Fruit fly (Drosophila melanogaster) whole organism, embryonic: ENCODE measurements around the gene por.

Experiments used
- CG10543 ChIP-seq: fragments of 200-800 bp; sonication (Bioruptor generic); optimal IDR thresholded peaks from 3 replicates; lab custom pipeline; 2017; ENCODE audit warnings: missing biosample characterization, mild to moderate bottlenecking, missing genetic modification characterization, moderate library complexity
- CG11504 ChIP-seq: fragments of 200-800 bp; sonication (Bioruptor generic); optimal IDR thresholded peaks from 3 replicates; lab custom pipeline; 2019; ENCODE audit warnings: missing biosample characterization, mild to moderate bottlenecking, missing genetic modification characterization, moderate library complexity
- CG11695 ChIP-seq: fragments of 200-800 bp; sonication (Bioruptor generic); IDR thresholded peaks from 3 replicates; pipeline ENCODE4 v1.3.6; 2022; ENCODE audit warnings: missing biosample characterization, missing genetic modification characterization
- CG12299 ChIP-seq: fragments of 200-800 bp; sonication (Bioruptor generic); optimal IDR thresholded peaks from 2 replicates; lab custom pipeline; 2018; ENCODE audit warnings: missing biosample characterization, mild to moderate bottlenecking, missing genetic modification characterization
- CG13287 ChIP-seq: fragments of 200-800 bp; sonication (Bioruptor generic); IDR thresholded peaks from 2 replicates; pipeline ENCODE4 v1.3.6; 2022; ENCODE audit warnings: missing biosample characterization, missing genetic modification characterization; ENCODE audit not compliant: partially characterized antibody
- CG1647 ChIP-seq: fragments of 200-800 bp; sonication (Bioruptor generic); optimal IDR thresholded peaks from 3 replicates; lab custom pipeline; 2016; ENCODE audit warnings: missing biosample characterization, missing genetic modification characterization
- CG16813 ChIP-seq: fragments of 200-800 bp; sonication (Bioruptor generic); IDR thresholded peaks from 3 replicates; pipeline ENCODE4 v1.3.6; 2022; ENCODE audit warnings: missing biosample characterization, missing genetic modification characterization; ENCODE audit not compliant: partially characterized antibody
- CG17361 ChIP-seq: fragments of 200-800 bp; sonication (Bioruptor generic); IDR thresholded peaks from 3 replicates; pipeline ENCODE4 v1.3.6; 2022; ENCODE audit warnings: missing biosample characterization, missing genetic modification characterization
- CG1832 ChIP-seq: fragments of 200-800 bp; sonication (Bioruptor generic); optimal IDR thresholded peaks from 2 replicates; lab custom pipeline; 2017; ENCODE audit warnings: missing biosample characterization, mild to moderate bottlenecking, missing genetic modification characterization, inconsistent platforms
- CG2678 ChIP-seq: fragments of 200-800 bp; sonication (Bioruptor generic); optimal IDR thresholded peaks from 3 replicates; lab custom pipeline; 2019; ENCODE audit warnings: missing biosample characterization, mild to moderate bottlenecking, missing genetic modification characterization, moderate library complexity
- CG30403 ChIP-seq: fragments of 200-800 bp; sonication (Bioruptor generic); optimal IDR thresholded peaks from 3 replicates; lab custom pipeline; 2016; ENCODE audit warnings: missing biosample characterization, missing genetic modification characterization
- CG31441 ChIP-seq: fragments of 200-800 bp; sonication (Bioruptor generic); IDR thresholded peaks from 2 replicates; pipeline ENCODE4 v1.3.6; 2022; ENCODE audit warnings: missing biosample characterization, missing genetic modification characterization
- CG3281 ChIP-seq: fragments of 200-800 bp; sonication (Bioruptor generic); optimal IDR thresholded peaks from 3 replicates; lab custom pipeline; 2017; ENCODE audit warnings: missing biosample characterization, mild to moderate bottlenecking, missing genetic modification characterization
- CG33213 ChIP-seq: fragments of 200-800 bp; sonication (Bioruptor generic); optimal IDR thresholded peaks from 3 replicates; lab custom pipeline; 2016; ENCODE audit warnings: missing biosample characterization, missing genetic modification characterization
- CG34376 ChIP-seq: fragments of 200-800 bp; sonication (Bioruptor generic); optimal IDR thresholded peaks from 2 replicates; lab custom pipeline; 2018; ENCODE audit warnings: missing biosample characterization, mild to moderate bottlenecking, missing genetic modification characterization
- CG3847 ChIP-seq: fragments of 200-800 bp; sonication (Bioruptor generic); IDR thresholded peaks from 2 replicates; pipeline ENCODE4 v1.3.6; 2022; ENCODE audit warnings: missing biosample characterization, missing genetic modification characterization
- CG4282 ChIP-seq: fragments of 200-800 bp; sonication (Bioruptor generic); optimal IDR thresholded peaks from 2 replicates; lab custom pipeline; 2016; ENCODE audit warnings: missing biosample characterization, missing genetic modification characterization
- CG4360 ChIP-seq: fragments of 200-800 bp; sonication (Bioruptor generic); IDR thresholded peaks from 2 replicates; pipeline ENCODE4 v1.3.6; 2022; ENCODE audit warnings: missing biosample characterization, missing genetic modification characterization
- CG6813 ChIP-seq: fragments of 200-800 bp; sonication (Bioruptor generic); optimal IDR thresholded peaks from 2 replicates; lab custom pipeline; 2017; ENCODE audit warnings: missing biosample characterization, missing genetic modification characterization, mild to moderate bottlenecking, moderate library complexity, missing genetic modification reagents
- CG8290 ChIP-seq, 3 experiments: fragments of 200-800 bp; sonication (Bioruptor generic); optimal IDR thresholded peaks; 2 replicates each; lab custom pipeline; 2016 to 2019; ENCODE audit warnings: missing biosample characterization in 3 of 3, missing genetic modification characterization in 3 of 3, mild to moderate bottlenecking in 2 of 3, moderate library complexity in 1 of 3
- CG9727 ChIP-seq: fragments of 200-800 bp; sonication (Bioruptor generic); optimal IDR thresholded peaks from 3 replicates; lab custom pipeline; 2017; ENCODE audit warnings: missing biosample characterization, mild to moderate bottlenecking, missing genetic modification characterization
- Dfd ChIP-seq, 2 experiments: fragments of >200 bp; optimal IDR thresholded peaks; 2 replicates each; lab custom pipeline; 2017; ENCODE audit warnings: missing biosample characterization in 2 of 2, missing genetic modification characterization in 2 of 2
- ERR ChIP-seq: fragments of 200-800 bp; sonication (Bioruptor generic); optimal IDR thresholded peaks from 2 replicates; lab custom pipeline; 2016; ENCODE audit warnings: missing biosample characterization, missing genetic modification characterization
- Fer1 ChIP-seq: fragments of 200-800 bp; sonication (Bioruptor generic); optimal IDR thresholded peaks from 2 replicates; lab custom pipeline; 2017; ENCODE audit warnings: missing biosample characterization, mild to moderate bottlenecking, missing genetic modification characterization
- Gug ChIP-seq: fragments of 200-800 bp; sonication (Bioruptor generic); IDR thresholded peaks from 4 replicates; pipeline ENCODE4 v1.3.6; 2022; ENCODE audit warnings: missing biosample characterization, missing genetic modification characterization
- Hr39 ChIP-seq: fragments of >200 bp; optimal IDR thresholded peaks from 2 replicates; lab custom pipeline; 2017
- Meics ChIP-seq: fragments of 200-800 bp; sonication (Bioruptor generic); optimal IDR thresholded peaks from 2 replicates; lab custom pipeline; 2017; ENCODE audit warnings: missing biosample characterization, mild to moderate bottlenecking, missing genetic modification characterization
- NC2β ChIP-seq: fragments of 200-800 bp; sonication (Bioruptor generic); optimal IDR thresholded peaks from 2 replicates; lab custom pipeline; 2016; ENCODE audit warnings: missing biosample characterization, missing genetic modification characterization
- Oli ChIP-seq: fragments of 200-800 bp; sonication (Bioruptor generic); optimal IDR thresholded peaks from 2 replicates; lab custom pipeline; 2018; ENCODE audit warnings: missing biosample characterization, mild to moderate bottlenecking, missing genetic modification characterization, moderate library complexity
- PHDP ChIP-seq: fragments of 200-800 bp; sonication (Bioruptor generic); optimal IDR thresholded peaks from 3 replicates; lab custom pipeline; 2018; ENCODE audit warnings: missing biosample characterization, mild to moderate bottlenecking, missing genetic modification characterization, moderate library complexity
- Usf ChIP-seq: fragments of 200-800 bp; sonication (Bioruptor generic); optimal IDR thresholded peaks from 2 replicates; lab custom pipeline; 2017; ENCODE audit warnings: missing genotype, missing biosample characterization, missing genetic modification characterization
- ac ChIP-seq: fragments of 200-800 bp; sonication (Bioruptor generic); optimal IDR thresholded peaks from 3 replicates; lab custom pipeline; 2017; ENCODE audit warnings: missing biosample characterization, mild to moderate bottlenecking, missing genetic modification characterization
- bcd ChIP-seq: fragments of 200-800 bp; sonication (Bioruptor generic); optimal IDR thresholded peaks from 2 replicates; lab custom pipeline; 2017; ENCODE audit warnings: missing biosample characterization, mild to moderate bottlenecking, missing genetic modification characterization
- br ChIP-seq: fragments of >200 bp; optimal IDR thresholded peaks from 2 replicates; lab custom pipeline; 2017
- cas ChIP-seq: fragments of 200-800 bp; sonication (Bioruptor generic); IDR thresholded peaks from 2 replicates; pipeline ENCODE4 v1.3.6; 2022; ENCODE audit warnings: missing biosample characterization, missing genetic modification characterization
- chif ChIP-seq, 2 experiments: fragments of 200-800 bp; sonication (Bioruptor generic); optimal IDR thresholded peaks; 3 replicates each; lab custom pipeline; 2016; ENCODE audit warnings: missing biosample characterization in 2 of 2, missing genetic modification characterization in 2 of 2
- esg ChIP-seq: fragments of 200-800 bp; sonication (Bioruptor generic); conservative IDR thresholded peaks from 2 replicates; pipeline ENCODE4 v1.3.6; 2022; ENCODE audit warnings: missing biosample characterization, missing genetic modification characterization
- ftz-f1 ChIP-seq: fragments of 200-800 bp; sonication (Bioruptor generic); optimal IDR thresholded peaks from 2 replicates; lab custom pipeline; 2016; ENCODE audit warnings: missing biosample characterization, missing genetic modification characterization
- grau ChIP-seq: fragments of 200-800 bp; optimal IDR thresholded peaks from 3 replicates; lab custom pipeline; 2019; ENCODE audit warnings: missing biosample characterization, mild to moderate bottlenecking, missing genetic modification characterization, moderate library complexity
- ham ChIP-seq: fragments of 200-800 bp; sonication (Bioruptor generic); IDR thresholded peaks from 2 replicates; pipeline ENCODE4 v1.3.6; 2022; ENCODE audit warnings: missing biosample characterization, missing genetic modification characterization
- ken ChIP-seq: fragments of 200-800 bp; sonication (Bioruptor generic); IDR thresholded peaks from 3 replicates; pipeline ENCODE4 v1.3.6; 2022; ENCODE audit warnings: missing biosample characterization, missing genetic modification characterization
- mam ChIP-seq: fragments of 200-800 bp; sonication (Bioruptor generic); optimal IDR thresholded peaks from 3 replicates; lab custom pipeline; 2016; ENCODE audit warnings: missing biosample characterization, missing genetic modification characterization
- mirr ChIP-seq: fragments of 200-800 bp; sonication (Bioruptor generic); optimal IDR thresholded peaks from 3 replicates; lab custom pipeline; 2018; ENCODE audit warnings: missing biosample characterization, mild to moderate bottlenecking, missing genetic modification characterization
- schlank ChIP-seq: fragments of 200-800 bp; sonication (Bioruptor generic); optimal IDR thresholded peaks from 2 replicates; lab custom pipeline; 2018; ENCODE audit warnings: missing biosample characterization, mild to moderate bottlenecking, missing genetic modification characterization
- slbo ChIP-seq: fragments of 200-800 bp; sonication (Bioruptor generic); IDR thresholded peaks from 2 replicates; pipeline ENCODE4 v1.3.6; 2022; ENCODE audit warnings: missing biosample characterization, missing genetic modification characterization
- sob ChIP-seq: fragments of 200-800 bp; sonication (Bioruptor generic); IDR thresholded peaks from 2 replicates; pipeline ENCODE4 v1.3.6; 2022; ENCODE audit warnings: missing biosample characterization, missing genetic modification characterization
- sr ChIP-seq: fragments of 200-800 bp; sonication (Bioruptor generic); IDR thresholded peaks from 3 replicates; pipeline ENCODE4 v1.3.6; 2022; ENCODE audit warnings: missing biosample characterization, missing genetic modification characterization
- sug ChIP-seq: fragments of 200-800 bp; optimal IDR thresholded peaks from 2 replicates; lab custom pipeline; 2019; ENCODE audit warnings: missing biosample characterization, mild to moderate bottlenecking, missing genetic modification characterization, moderate library complexity
- twi ChIP-seq: fragments of 200-800 bp; optimal IDR thresholded peaks from 2 replicates; lab custom pipeline; 2019; ENCODE audit warnings: missing biosample characterization, mild to moderate bottlenecking, missing genetic modification characterization, moderate library complexity

The por gene

DNA sequence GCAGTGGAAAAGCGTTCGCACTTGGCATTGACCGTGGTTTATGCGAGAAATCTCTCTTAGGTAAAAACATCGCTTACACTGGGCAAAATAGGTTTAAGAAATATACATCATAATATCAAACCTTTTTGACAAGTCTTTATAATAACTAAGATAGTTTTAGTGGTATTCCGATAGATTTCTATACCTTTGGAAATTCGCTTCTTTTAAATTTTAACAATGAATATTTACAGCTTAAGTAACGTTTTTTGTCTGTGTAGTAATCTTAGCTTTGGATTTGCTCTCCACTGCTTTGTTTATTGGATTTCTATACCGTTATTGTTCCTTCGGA is 27.7 kb upstream of the por start (continued):
- TF ChIP-seq esg (peak; percentile 16; the same call in 1 of the 2 replicates), CG8290 (GFP tag; optimal IDR thresholded peaks at IDR 0.05; lab: Kevin White, UChicago) (no peak), CG8290 (tag; optimal IDR thresholded peaks at IDR 0.05; lab: Kevin White, UChicago) (peak in 1 of 2 experiments; percentile 3), CG33213 (GFP tag; lab: Kevin White, UChicago) (no peak), ken (no peak), mam (GFP tag; lab: Kevin White, UChicago) (peak; percentile 12), Usf (GFP tag; lab: Kevin White, UChicago) (no peak), PHDP (tag; lab: Kevin White, UChicago) (peak; percentile 54), CG6813 (GFP tag; lab: Kevin White, UChicago) (peak; percentile 33), cas (GFP tag; lab: Robert Waterston, UW) (no peak), CG3281 (GFP tag; lab: Kevin White, UChicago) (peak; percentile 21), ERR (GFP tag; lab: Kevin White, UChicago) (peak; percentile 16), CG4282 (GFP tag; lab: Kevin White, UChicago) (no peak), schlank (tag; lab: Kevin White, UChicago) (peak; percentile 15), Fer1 (GFP tag; lab: Kevin White, UChicago) (peak; percentile 4), ac (no peak), CG3847 (GFP tag; lab: Robert Waterston, UW) (peak; percentile 12; the same call in 1 of the 2 replicates), CG1647 (GFP tag; lab: Kevin White, UChicago) (no peak), sob (GFP tag; lab: Robert Waterston, UW) (peak; percentile 25; the same call in 1 of the 2 replicates), NC2β (GFP tag; lab: Kevin White, UChicago) (no peak), Hr39 (no peak), CG30403 (GFP tag; lab: Kevin White, UChicago) (peak; percentile 10)

dm6 chrX:18406593-18407393 is 27.1 kb upstream of the por start:
- no peak for TF ChIP-seq Dfd (GFP tag; optimal IDR thresholded peaks at IDR 0.05; lab: Kevin White, UChicago)
- TF ChIP-seq br (lab: Kevin White, UChicago) = no peak
- no peak for TF ChIP-seq ham (GFP tag; lab: Robert Waterston, UW)
- TF ChIP-seq CG13287 (GFP tag; lab: Robert Waterston, UW) = no peak
- no peak for TF ChIP-seq CG11504 (tag; lab: Kevin White, UChicago)
- peak; percentile 31; the same call in 1 of the 2 replicates for TF ChIP-seq CG4360 (GFP tag; lab: Robert Waterston, UW)
- TF ChIP-seq slbo (GFP tag; lab: Robert Waterston, UW) = peak; percentile 22; the same call in 1 of the 2 replicates
- TF ChIP-seq CG10543 (GFP tag; lab: Kevin White, UChicago) = peak; percentile 12
- TF ChIP-seq grau = peak; percentile 6
- TF ChIP-seq CG34376 (GFP tag; lab: Kevin White, UChicago) = peak; percentile 59
- TF ChIP-seq Gug (GFP tag; lab: Robert Waterston, UW) = no peak
- TF ChIP-seq CG17361 = peak; percentile 24; the same call in 1 of the 3 replicates
- no peak for TF ChIP-seq Meics (GFP tag; lab: Kevin White, UChicago)
- TF ChIP-seq CG1832 (GFP tag; lab: Kevin White, UChicago) = no peak
- TF ChIP-seq ftz-f1 (GFP tag; lab: Kevin White, UChicago) = peak; percentile 3
- no peak for TF ChIP-seq CG8290 (GFP tag; optimal IDR thresholded peaks at IDR 0.05; lab: Kevin White, UChicago)
- no peak for TF ChIP-seq CG8290 (tag; optimal IDR thresholded peaks at IDR 0.05; lab: Kevin White, UChicago)
- peak; percentile 71 for TF ChIP-seq mirr (GFP tag; lab: Kevin White, UChicago)
- TF ChIP-seq CG31441 (GFP tag; lab: Robert Waterston, UW) = no peak
- TF ChIP-seq twi (tag; lab: Kevin White, UChicago) = no peak
- TF ChIP-seq bcd (GFP tag; lab: Kevin White, UChicago) = no peak
- TF ChIP-seq CG12299 (tag; lab: Kevin White, UChicago) = no peak
- TF ChIP-seq CG9727 (GFP tag; lab: Kevin White, UChicago) = peak; percentile 22
- no peak for TF ChIP-seq CG16813
- TF ChIP-seq Oli (tag; lab: Kevin White, UChicago) = peak; percentile 10
- no peak for TF ChIP-seq chif (GFP tag; optimal IDR thresholded peaks at IDR 0.05; lab: Kevin White, UChicago)
- 0 out of 3 replicates have a peak, but pooled peaks have one; percentile 21 for TF ChIP-seq sr (GFP tag; lab: Robert Waterston, UW)
- TF ChIP-seq sug (tag; lab: Kevin White, UChicago) = peak; percentile 41
- TF ChIP-seq CG2678 (tag; lab: Kevin White, UChicago) = peak; percentile 20
- TF ChIP-seq CG11695 (GFP tag; lab: Robert Waterston, UW) = no peak
